Worm (Caenorhabditis elegans) whole organism, midembryonic: Measurements from ENCODE around the gene C54F6.17.

ENCODE experiments used
- T22C8.4 ChIP-seq: fragments of 200-800 bp; sonication (Bioruptor generic); IDR thresholded peaks from 2 replicates; pipeline ENCODE4 v1.3.6; 2022; ENCODE audit warnings: missing genetic modification characterization, missing compliant biosample characterization
- cog-1 ChIP-seq: sonication (generic microtip); optimal IDR thresholded peaks from 2 replicates; lab custom pipeline; 2016; ENCODE audit warnings: missing genetic modification characterization, missing compliant biosample characterization
- klf-2 ChIP-seq: fragments of 200-800 bp; sonication (Bioruptor generic); conservative IDR thresholded peaks from 2 replicates; pipeline ENCODE4 v1.3.6; 2022; ENCODE audit warnings: missing genetic modification reagents, missing genetic modification characterization, missing compliant biosample characterization
- tab-1 ChIP-seq: fragments of 200-800 bp; sonication (Bioruptor generic); IDR thresholded peaks from 2 replicates; pipeline ENCODE4 v1.3.6; 2022; ENCODE audit warnings: missing genetic modification characterization, missing compliant biosample characterization
- ztf-23 ChIP-seq: fragments of 200-800 bp; sonication (Bioruptor generic); IDR thresholded peaks from 2 replicates; pipeline ENCODE4 v1.3.6; 2022; ENCODE audit warnings: missing genetic modification reagents, missing genetic modification characterization, missing compliant biosample characterization
- ztf-29 ChIP-seq: fragments of 200-800 bp; sonication (Bioruptor generic); IDR thresholded peaks from 2 replicates; pipeline ENCODE4 v1.3.6; 2022; ENCODE audit warnings: missing genetic modification reagents, missing genetic modification characterization, missing compliant biosample characterization

DNA sequence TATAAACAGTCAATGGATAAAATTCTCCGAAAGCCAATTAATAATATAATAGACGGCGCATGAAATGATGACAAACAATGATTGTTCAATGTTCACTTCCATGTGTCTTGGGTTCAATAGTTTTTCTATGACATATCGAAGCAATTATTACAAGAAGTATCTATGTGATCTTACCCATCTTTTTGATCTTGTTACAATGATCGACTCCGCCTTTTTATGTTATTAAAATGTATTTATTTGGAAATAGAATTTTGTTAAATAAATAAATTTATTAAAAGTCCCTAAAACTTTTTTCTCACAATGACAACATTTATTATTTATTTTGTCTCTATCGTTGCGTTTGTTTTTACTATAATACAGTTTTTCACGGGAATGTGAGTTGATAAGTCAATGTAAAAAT is 2.6 kb downstream of the C54F6.17 start, which contains the start of gene swt-2:
- TF ChIP-seq T22C8.4 (no peak), ztf-29 (no peak), ztf-23 (GFP tag; lab: Robert Waterston, UW) (no peak), tab-1 (no peak), cog-1 (tag; lab: Kevin White, UChicago) (no peak), klf-2 (GFP tag; lab: Robert Waterston, UW) (no peak)
